Fruit fly (Drosophila melanogaster) whole organism, prepupa: ENCODE results near the gene CtsB.

Source experiments
- Blimp-1 ChIP-seq: fragments of 200-800 bp; sonication (Bioruptor generic); optimal IDR thresholded peaks from 3 replicates; lab custom pipeline; 2017; ENCODE audit warnings: missing biosample characterization, missing genetic modification characterization, mild to moderate bottlenecking, moderate library complexity, missing genetic modification reagents
- CG10631 ChIP-seq: fragments of 200-800 bp; sonication (Bioruptor generic); optimal IDR thresholded peaks from 2 replicates; lab custom pipeline; 2016; ENCODE audit warnings: missing biosample characterization, missing genetic modification characterization
- CG10669 ChIP-seq: fragments of 200-800 bp; sonication (Bioruptor generic); optimal IDR thresholded peaks from 3 replicates; lab custom pipeline; 2018; ENCODE audit warnings: missing biosample characterization, mild to moderate bottlenecking, missing genetic modification characterization, moderate library complexity
- CG11294 ChIP-seq: fragments of 200-800 bp; sonication (Bioruptor generic); IDR thresholded peaks from 2 replicates; pipeline ENCODE4 v1.3.6; 2022; ENCODE audit warnings: missing biosample characterization, missing genetic modification characterization
- CG11762 ChIP-seq: fragments of 200-800 bp; sonication (Bioruptor generic); optimal IDR thresholded peaks from 3 replicates; lab custom pipeline; 2016; ENCODE audit warnings: missing biosample characterization, missing genetic modification characterization; ENCODE audit not compliant: insufficient read depth
- CG11902 ChIP-seq: fragments of 200-800 bp; sonication (Bioruptor generic); optimal IDR thresholded peaks from 3 replicates; lab custom pipeline; 2016; ENCODE audit warnings: missing biosample characterization, missing genetic modification characterization
- CG15336 ChIP-seq: fragments of 200-800 bp; sonication (Bioruptor generic); IDR thresholded peaks from 2 replicates; pipeline ENCODE4 v1.3.6; 2022; ENCODE audit warnings: missing biosample characterization, missing genetic modification characterization
- CG31627 ChIP-seq: fragments of 200-800 bp; sonication (Bioruptor generic); optimal IDR thresholded peaks from 3 replicates; lab custom pipeline; 2016; ENCODE audit warnings: missing biosample characterization, missing genetic modification characterization
- CG32006 ChIP-seq: fragments of 200-800 bp; sonication (Bioruptor generic); optimal IDR thresholded peaks from 3 replicates; lab custom pipeline; 2017; ENCODE audit warnings: missing biosample characterization, mild to moderate bottlenecking, missing genetic modification characterization
- CG34406 ChIP-seq: fragments of 200-800 bp; sonication (Bioruptor generic); optimal IDR thresholded peaks from 3 replicates; lab custom pipeline; 2016; ENCODE audit warnings: missing biosample characterization, missing genetic modification characterization
- CG3919 ChIP-seq: fragments of 200-800 bp; sonication (Bioruptor generic); optimal IDR thresholded peaks from 3 replicates; lab custom pipeline; 2016; ENCODE audit warnings: missing biosample characterization, missing genetic modification characterization
- CG4318 ChIP-seq: fragments of 200-800 bp; sonication (Bioruptor generic); optimal IDR thresholded peaks from 3 replicates; lab custom pipeline; 2017; ENCODE audit warnings: missing biosample characterization, mild to moderate bottlenecking, missing genetic modification characterization
- CG6163 ChIP-seq: fragments of 200-800 bp; sonication (Bioruptor generic); IDR thresholded peaks from 3 replicates; pipeline ENCODE4 v1.3.6; 2022; ENCODE audit warnings: missing biosample characterization, missing genetic modification characterization
- CG6276 ChIP-seq: fragments of 200-800 bp; sonication (Bioruptor generic); optimal IDR thresholded peaks from 2 replicates; lab custom pipeline; 2017; ENCODE audit warnings: missing biosample characterization, mild to moderate bottlenecking, missing genetic modification characterization
- CG6792 ChIP-seq: fragments of 200-800 bp; sonication (Bioruptor generic); optimal IDR thresholded peaks from 3 replicates; lab custom pipeline; 2016; ENCODE audit warnings: missing biosample characterization, missing genetic modification characterization
- CG6808 ChIP-seq: fragments of 200-800 bp; sonication (Bioruptor generic); optimal IDR thresholded peaks from 3 replicates; lab custom pipeline; 2017; ENCODE audit warnings: missing biosample characterization, missing genetic modification characterization, mild to moderate bottlenecking, moderate library complexity, missing genetic modification reagents
- CG7368 ChIP-seq: fragments of 200-800 bp; sonication (Bioruptor generic); optimal IDR thresholded peaks from 3 replicates; lab custom pipeline; 2016; ENCODE audit warnings: missing biosample characterization, missing genetic modification characterization
- CG8119 ChIP-seq: fragments of 200-800 bp; sonication (Bioruptor generic); IDR thresholded peaks from 3 replicates; pipeline ENCODE4 v1.3.6; 2022; ENCODE audit warnings: missing biosample characterization, missing genetic modification characterization
- CG8319 ChIP-seq: fragments of 200-800 bp; sonication (Bioruptor generic); optimal IDR thresholded peaks from 3 replicates; lab custom pipeline; 2016; ENCODE audit warnings: missing biosample characterization, missing genetic modification characterization
- CG8632 ChIP-seq: fragments of 200-800 bp; sonication (Bioruptor generic); optimal IDR thresholded peaks from 3 replicates; lab custom pipeline; 2016; ENCODE audit warnings: missing biosample characterization, missing genetic modification characterization
- Eip78C ChIP-seq: fragments of 200-800 bp; sonication (Bioruptor generic); peaks from one replicate; lab custom pipeline; 2016; ENCODE audit warnings: missing biosample characterization, missing genetic modification characterization
- Eip93F ChIP-seq: fragments of 200-800 bp; sonication (Bioruptor generic); optimal IDR thresholded peaks from 2 replicates; lab custom pipeline; 2016; ENCODE audit warnings: missing biosample characterization, mild to moderate bottlenecking, missing genetic modification characterization
- Ets21C ChIP-seq: fragments of 200-800 bp; sonication (Bioruptor generic); optimal IDR thresholded peaks from 3 replicates; lab custom pipeline; 2016; ENCODE audit warnings: missing biosample characterization, missing genetic modification characterization
- Ets96B ChIP-seq: fragments of 200-800 bp; optimal IDR thresholded peaks from 2 replicates; lab custom pipeline; 2019; ENCODE audit warnings: missing biosample characterization, mild to moderate bottlenecking, missing genetic modification characterization, moderate library complexity
- Gug ChIP-seq: fragments of 200-800 bp; sonication (Bioruptor generic); IDR thresholded peaks from 2 replicates; pipeline ENCODE4 v1.3.6; 2022; ENCODE audit warnings: missing biosample characterization, missing genetic modification characterization
- Hr38 ChIP-seq: sonication (Bioruptor generic); optimal IDR thresholded peaks from 2 replicates; lab custom pipeline; 2016; ENCODE audit warnings: missing biosample characterization, missing genetic modification characterization
- Hr4 ChIP-seq: fragments of 200-800 bp; sonication (Bioruptor generic); optimal IDR thresholded peaks from 3 replicates; lab custom pipeline; 2016; ENCODE audit warnings: missing biosample characterization, missing genetic modification characterization
- Met ChIP-seq: fragments of 200-800 bp; sonication (Bioruptor generic); optimal IDR thresholded peaks from 3 replicates; lab custom pipeline; 2016; ENCODE audit warnings: missing biosample characterization, missing genetic modification characterization
- OdsH ChIP-seq: fragments of 200-800 bp; sonication (Bioruptor generic); optimal IDR thresholded peaks from 3 replicates; lab custom pipeline; 2016; ENCODE audit warnings: missing biosample characterization, missing genetic modification characterization
- Smox ChIP-seq: fragments of 200-800 bp; sonication (Bioruptor generic); optimal IDR thresholded peaks from 3 replicates; lab custom pipeline; 2016; ENCODE audit warnings: missing biosample characterization, missing genetic modification characterization
- Sox15 ChIP-seq: fragments of 200-800 bp; sonication (Bioruptor generic); optimal IDR thresholded peaks from 3 replicates; lab custom pipeline; 2016; ENCODE audit warnings: missing biosample characterization, missing genetic modification characterization
- achi ChIP-seq: fragments of 200-800 bp; sonication (Bioruptor generic); optimal IDR thresholded peaks from 3 replicates; lab custom pipeline; 2016; ENCODE audit warnings: missing biosample characterization, missing genetic modification characterization
- acj6 ChIP-seq: fragments of 200-800 bp; sonication (Bioruptor generic); optimal IDR thresholded peaks from 3 replicates; lab custom pipeline; 2016; ENCODE audit warnings: missing biosample characterization, missing genetic modification characterization
- eg ChIP-seq: fragments of 200-800 bp; sonication (Bioruptor generic); IDR thresholded peaks from 3 replicates; pipeline ENCODE4 v1.3.6; 2022; ENCODE audit warnings: missing biosample characterization, missing genetic modification characterization
- esn ChIP-seq: fragments of 200-800 bp; sonication (Bioruptor generic); optimal IDR thresholded peaks from 2 replicates; lab custom pipeline; 2016; ENCODE audit warnings: missing biosample characterization, mild to moderate bottlenecking, missing genetic modification characterization, moderate library complexity
- fd59A ChIP-seq: fragments of 200-800 bp; sonication (Bioruptor generic); optimal IDR thresholded peaks from 2 replicates; lab custom pipeline; 2017; ENCODE audit warnings: missing biosample characterization, mild to moderate bottlenecking, missing genetic modification characterization, missing genetic modification reagents
- fkh ChIP-seq: fragments of 200-800 bp; sonication (Bioruptor generic); optimal IDR thresholded peaks from 3 replicates; lab custom pipeline; 2017; ENCODE audit warnings: missing biosample characterization, mild to moderate bottlenecking, missing genetic modification characterization, moderate library complexity
- lz ChIP-seq: fragments of 200-800 bp; sonication (Bioruptor generic); optimal IDR thresholded peaks from 3 replicates; lab custom pipeline; 2016; ENCODE audit warnings: missing biosample characterization, missing genetic modification characterization
- salr ChIP-seq, 2 experiments: fragments of 200-800 bp; sonication (Bioruptor generic); optimal IDR thresholded peaks; 3 replicates each; lab custom pipeline; 2016 to 2018; ENCODE audit warnings: missing biosample characterization in 2 of 2, missing genetic modification characterization in 2 of 2, mild to moderate bottlenecking in 1 of 2
- spab ChIP-seq: fragments of 200-800 bp; sonication (Bioruptor generic); optimal IDR thresholded peaks from 2 replicates; lab custom pipeline; 2017; ENCODE audit warnings: missing biosample characterization, mild to moderate bottlenecking, missing genetic modification characterization, missing genetic modification reagents
- svp ChIP-seq: fragments of 200-800 bp; sonication (Bioruptor generic); peaks from one replicate; lab custom pipeline; 2016; ENCODE audit warnings: missing biosample characterization, missing genetic modification characterization
- vri ChIP-seq: fragments of 200-800 bp; sonication (Bioruptor generic); optimal IDR thresholded peaks from 3 replicates; lab custom pipeline; 2016; ENCODE audit warnings: missing biosample characterization, mild to moderate bottlenecking, missing genetic modification characterization

CtsB gene

DNA sequence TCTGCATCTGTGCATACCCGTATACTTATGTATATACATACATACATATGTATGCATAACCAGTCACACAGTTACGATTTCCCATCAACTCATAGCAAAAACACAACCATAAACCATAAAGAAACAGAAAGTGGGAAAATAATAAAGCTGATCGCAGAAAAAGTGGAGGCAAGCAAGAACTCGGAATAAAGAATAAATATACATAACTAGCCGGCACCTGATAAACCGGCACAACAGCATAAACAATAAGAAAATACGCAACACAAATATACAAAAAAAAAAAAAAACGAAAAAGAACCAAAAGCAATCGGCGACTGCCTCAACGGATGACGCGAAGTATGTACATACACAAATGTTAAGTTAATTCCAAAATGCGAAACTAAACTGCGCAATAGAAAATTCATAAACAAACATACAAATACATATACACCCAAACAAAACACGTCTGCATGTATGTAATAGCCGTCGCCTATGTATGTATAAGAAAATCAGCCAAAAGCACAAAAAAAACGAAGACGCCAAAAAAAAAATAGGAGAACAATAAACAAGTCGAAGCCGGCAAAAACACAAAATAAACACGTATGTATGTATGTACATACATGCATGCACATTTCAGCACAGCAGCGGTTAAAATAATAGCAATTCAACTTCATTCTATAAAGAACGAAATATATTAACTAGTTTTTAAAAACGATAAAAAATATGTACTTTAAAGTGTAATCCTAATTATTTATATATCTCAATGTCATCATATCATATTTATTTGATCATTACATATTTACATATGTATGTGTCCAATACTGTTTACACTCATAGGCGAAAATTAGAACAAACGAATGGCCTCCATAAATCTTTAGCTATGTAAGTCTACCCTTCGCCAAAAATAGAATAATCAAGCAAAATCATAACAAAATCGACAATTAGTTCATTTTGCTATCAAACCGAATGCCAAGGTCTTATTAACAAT is 32.8 kb downstream of the CtsB start (continued):
- TF ChIP-seq CG34406 (peak; percentile 25), lz (GFP tag; lab: Kevin White, UChicago) (peak; percentile 39), achi (GFP tag; lab: Kevin White, UChicago) (peak; percentile 26), vri (peak; percentile 88), Gug (GFP tag; lab: Robert Waterston, UW) (peak; percentile 67; the same call in 1 of the 2 replicates), acj6 (GFP tag; lab: Kevin White, UChicago) (peak; percentile 35), CG31627 (GFP tag; lab: Kevin White, UChicago) (no peak), CG6808 (GFP tag; lab: Kevin White, UChicago) (peak; percentile 55), Ets96B (tag; lab: Kevin White, UChicago) (peak; percentile 22), CG4318 (GFP tag; lab: Kevin White, UChicago) (peak; percentile 27), CG8632 (GFP tag; lab: Kevin White, UChicago) (peak; percentile 27), CG10631 (GFP tag; lab: Kevin White, UChicago) (peak; percentile 0), fkh (GFP tag; lab: Kevin White, UChicago) (peak; percentile 52), Smox (GFP tag; lab: Kevin White, UChicago) (peak; percentile 19), Eip93F (GFP tag; lab: Kevin White, UChicago) (no peak), CG8119 (GFP tag; lab: Robert Waterston, UW) (peak; percentile 75; the same call in 2 of the 3 replicates), CG10669 (GFP tag; lab: Kevin White, UChicago) (peak; percentile 1), CG11902 (no peak), svp (GFP tag; lab: Kevin White, UChicago) (peak; percentile 71), CG3919 (GFP tag; lab: Kevin White, UChicago) (peak; percentile 16), CG7368 (GFP tag; lab: Kevin White, UChicago) (peak; percentile 5), CG8319 (no peak), Met (GFP tag; lab: Kevin White, UChicago) (peak; percentile 36), CG6163 (GFP tag; lab: Robert Waterston, UW) (peak; percentile 53; the same call in 1 of the 3 replicates), OdsH (peak; percentile 46), CG6276 (peak; percentile 32), Sox15 (no peak)
- TF ChIP-seq, all 60 proteins: peak for 34

DNA sequence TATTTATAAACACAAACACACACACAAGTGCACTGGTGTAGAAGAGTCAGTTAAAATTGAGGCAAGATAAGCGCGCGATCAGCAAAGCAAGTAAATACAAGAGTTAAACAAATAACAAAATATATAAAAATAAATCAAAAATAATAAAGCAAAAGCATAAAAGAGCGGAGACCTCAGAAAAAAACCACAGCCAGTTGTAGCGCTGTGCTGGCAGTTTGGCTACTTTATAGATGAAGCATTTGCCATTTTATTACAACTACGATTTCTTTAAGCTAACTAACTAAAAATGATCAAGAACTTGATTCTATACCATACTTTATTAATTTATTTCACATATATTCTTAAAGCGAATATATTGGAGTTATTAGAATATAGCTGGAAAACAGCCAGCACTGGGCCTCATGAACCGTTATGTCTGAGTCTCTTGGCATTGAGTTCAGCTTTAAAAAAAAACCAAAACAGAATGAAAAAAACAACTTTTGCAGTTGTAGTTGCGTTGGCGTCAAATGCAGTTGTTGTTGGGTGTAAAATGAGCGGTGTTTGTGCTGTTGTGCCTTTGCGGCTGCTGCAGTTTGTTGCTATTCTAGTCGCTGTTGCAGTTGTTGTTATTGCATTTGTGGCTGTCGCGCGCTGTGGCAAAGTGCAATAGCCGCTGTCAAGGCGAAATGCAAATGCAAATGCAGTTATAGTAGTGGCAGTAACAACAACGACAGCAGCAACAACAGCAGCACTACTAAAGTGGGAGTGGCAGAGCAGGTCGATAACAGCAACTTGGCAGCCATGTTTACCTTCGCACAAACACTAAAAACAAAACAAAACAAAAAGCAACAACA is 34.1 kb downstream of the CtsB start:
- TF ChIP-seq CG8632 (GFP tag; lab: Kevin White, UChicago) (no peak), Eip93F (GFP tag; lab: Kevin White, UChicago) (no peak), Sox15 (no peak), Blimp-1 (no peak), Hr4 (peak; percentile 54), Ets21C (GFP tag; lab: Kevin White, UChicago) (no peak), CG11902 (no peak), Eip78C (GFP tag; lab: Kevin White, UChicago) (peak; percentile 84), Gug (GFP tag; lab: Robert Waterston, UW) (peak; percentile 47; the same call in 1 of the 2 replicates), achi (GFP tag; lab: Kevin White, UChicago) (peak; percentile 47), salr (GFP tag; optimal IDR thresholded peaks at IDR 0.05; lab: Kevin White, UChicago) (peak in 1 of 2 experiments; percentile 66), fkh (GFP tag; lab: Kevin White, UChicago) (no peak), CG34406 (peak; percentile 3), Smox (GFP tag; lab: Kevin White, UChicago) (no peak), fd59A (peak; percentile 9), CG11294 (0 out of 2 replicates have a peak, but pooled peaks have one; percentile 22), esn (GFP tag; lab: Kevin White, UChicago) (peak; percentile 5), CG6163 (GFP tag; lab: Robert Waterston, UW) (peak; percentile 67; the same call in 2 of the 3 replicates), CG32006 (GFP tag; lab: Kevin White, UChicago) (peak; percentile 80), OdsH (peak; percentile 46), eg (GFP tag; lab: Robert Waterston, UW) (peak; percentile 77), svp (GFP tag; lab: Kevin White, UChicago) (peak; percentile 52), CG10669 (GFP tag; lab: Kevin White, UChicago) (no peak), CG15336 (peak; percentile 77), CG10631 (GFP tag; lab: Kevin White, UChicago) (peak; percentile 16), CG6276 (peak; percentile 72), Hr38 (GFP tag; lab: Kevin White, UChicago) (no peak), CG11762 (GFP tag; lab: Kevin White, UChicago) (peak; percentile 27), CG7368 (GFP tag; lab: Kevin White, UChicago) (no peak), lz (GFP tag; lab: Kevin White, UChicago) (peak; percentile 13), spab (GFP tag; lab: Kevin White, UChicago) (peak; percentile 23), CG6792 (GFP tag; lab: Kevin White, UChicago) (no peak), CG8319 (peak; percentile 18)
